Fruit fly (Drosophila melanogaster): Measurements from ENCODE around the gene Uch.

Uch gene

dm6 chr2L:2163568-2163953, 50.5 kb downstream of the Uch start (continued):
- peak; percentile 58 for TF ChIP-seq Nf-YB (GFP tag; optimal IDR thresholded peaks at IDR 0.05)
- TF ChIP-seq MBD-R2 (GFP tag; IDR thresholded peaks at IDR 0.05): peak; percentile 67; the same call in 1 of the 2 replicates
- TF ChIP-seq bcd (GFP tag; optimal IDR thresholded peaks at IDR 0.05): peak; percentile 89
- TF ChIP-seq disco-r (GFP tag; optimal IDR thresholded peaks at IDR 0.05): peak; percentile 67
- no peak for TF ChIP-seq usp (GFP tag; optimal IDR thresholded peaks at IDR 0.05)
- TF ChIP-seq grau (tag; optimal IDR thresholded peaks at IDR 0.05): peak; percentile 82
- TF ChIP-seq dmrt99B (tag; optimal IDR thresholded peaks at IDR 0.05): peak; percentile 85
- peak; percentile 92 for TF ChIP-seq CG14710 (tag; optimal IDR thresholded peaks at IDR 0.05)
- TF ChIP-seq CG18599 (GFP tag; optimal IDR thresholded peaks at IDR 0.05): peak; percentile 84
- TF ChIP-seq salm (tag; optimal IDR thresholded peaks at IDR 0.05): peak; percentile 85
- peak; percentile 92 for TF ChIP-seq pnt (GFP tag; optimal IDR thresholded peaks at IDR 0.05)
- TF ChIP-seq Dip3 (GFP tag; optimal IDR thresholded peaks at IDR 0.05): peak; percentile 71
- TF ChIP-seq fu2 (GFP tag; optimal IDR thresholded peaks at IDR 0.05): peak; percentile 84
- peak; percentile 94 for TF ChIP-seq pum (GFP tag; optimal IDR thresholded peaks at IDR 0.05)
- peak; percentile 85 for TF ChIP-seq wor (GFP tag; IDR thresholded peaks at IDR 0.05)
- peak; percentile 85 for TF ChIP-seq CG6254 (GFP tag; optimal IDR thresholded peaks at IDR 0.05)
- TF ChIP-seq gsb (GFP tag; IDR thresholded peaks at IDR 0.05): peak; percentile 75
- TF ChIP-seq toy (GFP tag; IDR thresholded peaks at IDR 0.05): peak; percentile 81
- TF ChIP-seq aop (GFP tag; IDR thresholded peaks at IDR 0.05): peak; percentile 97
- TF ChIP-seq CG6654 (GFP tag; optimal IDR thresholded peaks at IDR 0.05): peak; percentile 70
- peak; percentile 19; the same call in 1 of the 2 replicates for TF ChIP-seq Doc2 (GFP tag; IDR thresholded peaks at IDR 0.05)
- TF ChIP-seq ATbp (GFP tag; optimal IDR thresholded peaks at IDR 0.05): peak; percentile 89
- peak; percentile 90 for TF ChIP-seq gce (GFP tag; IDR thresholded peaks at IDR 0.05)
- peak; percentile 26 for TF ChIP-seq CG15073 (GFP tag; optimal IDR thresholded peaks at IDR 0.05)
- TF ChIP-seq Xbp1 (GFP tag; optimal IDR thresholded peaks at IDR 0.05): peak; percentile 85
- TF ChIP-seq sob (GFP tag; IDR thresholded peaks at IDR 0.05): peak; percentile 90
- TF ChIP-seq CG18764 (GFP tag; optimal IDR thresholded peaks at IDR 0.05): peak; percentile 78
- peak; percentile 73 for TF ChIP-seq Oaz (GFP tag; IDR thresholded peaks at IDR 0.05)
- TF ChIP-seq Taf1 (GFP tag; IDR thresholded peaks at IDR 0.05): peak; percentile 82
- TF ChIP-seq CG1024 (GFP tag; IDR thresholded peaks at IDR 0.05): peak; percentile 92
- no peak for TF ChIP-seq Doc3 (GFP tag; IDR thresholded peaks at IDR 0.05; ENCODE audit: partially characterized antibody)
- TF ChIP-seq HmgD (GFP tag; optimal IDR thresholded peaks at IDR 0.05): no peak
- peak; percentile 92 for TF ChIP-seq H2.0 (GFP tag; IDR thresholded peaks at IDR 0.05)
- TF ChIP-seq pros (GFP tag; optimal IDR thresholded peaks at IDR 0.05): peak; percentile 63
- no peak for TF ChIP-seq exex (tag; optimal IDR thresholded peaks at IDR 0.05)
- TF ChIP-seq MTF-1 (GFP tag; optimal IDR thresholded peaks at IDR 0.05; ENCODE audit: borderline replicate concordance): peak; percentile 77
- TF ChIP-seq her (GFP tag; optimal IDR thresholded peaks at IDR 0.05): peak; percentile 78
- TF ChIP-seq bab2 (GFP tag; optimal IDR thresholded peaks at IDR 0.05): peak; percentile 94
- peak; percentile 85 for TF ChIP-seq C15 (GFP tag; IDR thresholded peaks at IDR 0.05)
- TF ChIP-seq CG42726 (GFP tag; IDR thresholded peaks at IDR 0.05; ENCODE audit: partially characterized antibody): peak; percentile 6; the same call in 1 of the 2 replicates
- peak; percentile 70 for TF ChIP-seq klu (GFP tag; IDR thresholded peaks at IDR 0.05)
- TF ChIP-seq twi (tag; optimal IDR thresholded peaks at IDR 0.05): peak; percentile 75
- TF ChIP-seq CG11085 (GFP tag; IDR thresholded peaks at IDR 0.05): peak; percentile 81
- TF ChIP-seq Mrtf (GFP tag; IDR thresholded peaks at IDR 0.05): peak; percentile 92
- peak; percentile 70 for TF ChIP-seq ash1 (GFP tag; optimal IDR thresholded peaks at IDR 0.05)
- TF ChIP-seq Eip74EF (GFP tag; optimal IDR thresholded peaks at IDR 0.05): peak in 1 of 2 experiments; percentile 57
- peak; percentile 91 for TF ChIP-seq CG8924 (tag; optimal IDR thresholded peaks at IDR 0.05)
- peak; percentile 90 for TF ChIP-seq tgo (GFP tag; IDR thresholded peaks at IDR 0.05)
- peak; percentile 90 for TF ChIP-seq ac (GFP tag; optimal IDR thresholded peaks at IDR 0.05)
- peak; percentile 83 for TF ChIP-seq PHDP (tag; optimal IDR thresholded peaks at IDR 0.05)
- peak; percentile 87 for TF ChIP-seq CG1233 (GFP tag; optimal IDR thresholded peaks at IDR 0.05)
